Fruit fly (Drosophila melanogaster) whole organism: ENCODE results near the gene Cad96Cb.

Experiments used
- CG8478 ChIP-seq: fragments of >200 bp; optimal IDR thresholded peaks from 2 replicates; lab custom pipeline; 2018; ENCODE audit warnings: inconsistent platforms
- Dll ChIP-seq: fragments of >200 bp; optimal IDR thresholded peaks from 2 replicates; lab custom pipeline; 2017
- EcR ChIP-seq, 2 experiments: fragments of >200 bp; optimal IDR thresholded peaks; 2 replicates each; lab custom pipeline; 2017; ENCODE audit warnings: missing biosample characterization in 2 of 2, missing genetic modification characterization in 2 of 2, missing genetic modification reagents in 2 of 2
- pan ChIP-seq: fragments of >200 bp; optimal IDR thresholded peaks from 2 replicates; lab custom pipeline; 2017
- psq ChIP-seq: fragments of >200 bp; optimal IDR thresholded peaks from 2 replicates; lab custom pipeline; 2017
- usp ChIP-seq: fragments of >200 bp; optimal IDR thresholded peaks from 2 replicates; lab custom pipeline; 2017; ENCODE audit warnings: missing biosample characterization, missing genetic modification characterization, mixed read lengths

dm6 chr3R:25265589-25266201, 33.6 kb upstream of the Cad96Cb start, which contains the start of the genes GlnRS and RIOK2:
- TF ChIP-seq EcR (GFP tag; optimal IDR thresholded peaks at IDR 0.05; lab: Kevin White, UChicago) (no peak), Dll (lab: Kevin White, UChicago) (no peak), pan (no peak), usp (GFP tag; lab: Kevin White, UChicago) (no peak), CG8478 (lab: Kevin White, UChicago) (no peak), psq (lab: Kevin White, UChicago) (no peak)
